Worm (Caenorhabditis elegans): ENCODE measurements around the gene F14D7.8.
"Not testable (repeated sequence)": the region's sequence is repeated elsewhere in the genome, so short reads cannot be mapped to it uniquely, and the experiment has no call there.

- TF ChIP-seq nhr-27 (tag; optimal IDR thresholded peaks at IDR 0.05); unc-62 (GFP tag; optimal IDR thresholded peaks at IDR 0.05): not testable (repeated sequence)
Measured at ce11 chrV:14277456-14277855, 35.1 kb downstream of the F14D7.8 start.

Data from whole organism, young adult.